Fruit fly (Drosophila melanogaster) whole organism, embryonic: ENCODE results near the gene Coq7.
A peak's percentile ranks its signal among the peaks of the same experiment; 100 is the strongest.

Experiments used
- BEAF-32 ChIP-seq: fragments of 200-800 bp; sonication (Bioruptor generic); optimal IDR thresholded peaks from 3 replicates; lab custom pipeline; 2017; ENCODE audit warnings: missing biosample characterization, missing genetic modification characterization, mild to moderate bottlenecking, moderate library complexity, missing genetic modification reagents
- Bdp1 ChIP-seq: fragments of 200-800 bp; sonication (Bioruptor generic); optimal IDR thresholded peaks from 3 replicates; lab custom pipeline; 2016; ENCODE audit warnings: missing biosample characterization, missing genetic modification characterization
- C15 ChIP-seq: fragments of 200-800 bp; sonication (Bioruptor generic); IDR thresholded peaks from 3 replicates; pipeline ENCODE4 v1.3.6; 2022; ENCODE audit warnings: missing biosample characterization, missing genetic modification characterization
- CG10147 ChIP-seq: fragments of 200-800 bp; sonication (Bioruptor generic); optimal IDR thresholded peaks from 2 replicates; lab custom pipeline; 2019; ENCODE audit warnings: missing biosample characterization, mild to moderate bottlenecking, missing genetic modification characterization, moderate library complexity
- CG10543 ChIP-seq: fragments of 200-800 bp; sonication (Bioruptor generic); optimal IDR thresholded peaks from 3 replicates; lab custom pipeline; 2017; ENCODE audit warnings: missing biosample characterization, mild to moderate bottlenecking, missing genetic modification characterization, moderate library complexity
- CG10565 ChIP-seq: fragments of 200-800 bp; sonication (Bioruptor generic); optimal IDR thresholded peaks from 3 replicates; lab custom pipeline; 2016; ENCODE audit warnings: missing biosample characterization, mild to moderate bottlenecking, missing genetic modification characterization
- CG12236 ChIP-seq: fragments of 200-800 bp; sonication (Bioruptor generic); optimal IDR thresholded peaks from 2 replicates; lab custom pipeline; 2016; ENCODE audit warnings: missing biosample characterization, missing genetic modification characterization
- CG12391 ChIP-seq: fragments of 200-800 bp; sonication (Bioruptor generic); optimal IDR thresholded peaks from 3 replicates; lab custom pipeline; 2018; ENCODE audit warnings: missing biosample characterization, mild to moderate bottlenecking, missing genetic modification characterization, moderate library complexity
- CG16813 ChIP-seq: fragments of 200-800 bp; sonication (Bioruptor generic); IDR thresholded peaks from 3 replicates; pipeline ENCODE4 v1.3.6; 2022; ENCODE audit warnings: missing biosample characterization, missing genetic modification characterization; ENCODE audit not compliant: partially characterized antibody
- CG17612 ChIP-seq: fragments of 200-800 bp; sonication (Bioruptor generic); IDR thresholded peaks from 2 replicates; pipeline ENCODE4 v1.3.6; 2022; ENCODE audit warnings: missing biosample characterization, missing genetic modification characterization
- CG18011 ChIP-seq: fragments of 200-800 bp; sonication (Bioruptor generic); optimal IDR thresholded peaks from 2 replicates; lab custom pipeline; 2017; ENCODE audit warnings: missing biosample characterization, missing genetic modification characterization, mild to moderate bottlenecking, moderate library complexity, missing genotype
- CG2120 ChIP-seq: fragments of 200-800 bp; sonication (Bioruptor generic); optimal IDR thresholded peaks from 3 replicates; lab custom pipeline; 2016; ENCODE audit warnings: missing biosample characterization, missing genetic modification characterization
- CG2889 ChIP-seq: fragments of 200-800 bp; sonication (Bioruptor generic); IDR thresholded peaks from 3 replicates; pipeline ENCODE4 v1.3.6; 2022; ENCODE audit warnings: missing biosample characterization, missing genetic modification characterization
- CG3407 ChIP-seq: fragments of 200-800 bp; sonication (Bioruptor generic); optimal IDR thresholded peaks from 2 replicates; lab custom pipeline; 2018; ENCODE audit warnings: missing biosample characterization, mild to moderate bottlenecking, missing genetic modification characterization
- CG3995 ChIP-seq: fragments of 200-800 bp; sonication (Bioruptor generic); optimal IDR thresholded peaks from 3 replicates; lab custom pipeline; 2016; ENCODE audit warnings: missing biosample characterization, missing genetic modification characterization
- CG4404 ChIP-seq: fragments of 200-800 bp; sonication (Bioruptor generic); IDR thresholded peaks from 2 replicates; pipeline ENCODE4 v1.3.6; 2022; ENCODE audit warnings: missing biosample characterization, missing genetic modification characterization
- CG5180 ChIP-seq: fragments of 200-800 bp; sonication (Bioruptor generic); optimal IDR thresholded peaks from 3 replicates; lab custom pipeline; 2017; ENCODE audit warnings: missing biosample characterization, missing genetic modification characterization, mild to moderate bottlenecking, moderate library complexity, missing genetic modification reagents
- CG6813 ChIP-seq: fragments of 200-800 bp; sonication (Bioruptor generic); optimal IDR thresholded peaks from 2 replicates; lab custom pipeline; 2017; ENCODE audit warnings: missing biosample characterization, missing genetic modification characterization, mild to moderate bottlenecking, moderate library complexity, missing genetic modification reagents
- CG7745 ChIP-seq: fragments of 200-800 bp; sonication (Bioruptor generic); optimal IDR thresholded peaks from 2 replicates; lab custom pipeline; 2018; ENCODE audit warnings: missing biosample characterization, mild to moderate bottlenecking, missing genetic modification characterization, moderate library complexity
- CG8290 ChIP-seq, 3 experiments: fragments of 200-800 bp; sonication (Bioruptor generic); optimal IDR thresholded peaks; 2 replicates each; lab custom pipeline; 2016 to 2019; ENCODE audit warnings: missing biosample characterization in 3 of 3, missing genetic modification characterization in 3 of 3, mild to moderate bottlenecking in 2 of 3, moderate library complexity in 1 of 3
- CTCF ChIP-seq: fragments of 200-800 bp; sonication (Bioruptor generic); optimal IDR thresholded peaks from 2 replicates; lab custom pipeline; 2017; ENCODE audit warnings: missing biosample characterization, mild to moderate bottlenecking, missing genetic modification characterization, moderate library complexity
- Chrac-16 ChIP-seq: fragments of 200-800 bp; sonication (Bioruptor generic); optimal IDR thresholded peaks from 3 replicates; lab custom pipeline; 2016; ENCODE audit warnings: missing biosample characterization, missing genetic modification characterization
- CkIIα-i1 ChIP-seq: fragments of 200-800 bp; sonication (Bioruptor generic); IDR thresholded peaks from 2 replicates; pipeline ENCODE4 v1.3.6; 2022; ENCODE audit warnings: missing biosample characterization, missing genetic modification characterization
- Dbx ChIP-seq: fragments of 200-800 bp; sonication (Bioruptor generic); IDR thresholded peaks from 3 replicates; pipeline ENCODE4 v1.3.6; 2022; ENCODE audit warnings: missing biosample characterization, missing genetic modification characterization
- E2f1 ChIP-seq: fragments of 200-800 bp; sonication (Bioruptor generic); IDR thresholded peaks from 2 replicates; pipeline ENCODE4 v1.3.6; 2022; ENCODE audit warnings: missing biosample characterization, missing genetic modification characterization
- E2f2 ChIP-seq: fragments of 200-800 bp; sonication (Bioruptor generic); IDR thresholded peaks from 2 replicates; pipeline ENCODE4 v1.3.6; 2022; ENCODE audit warnings: missing biosample characterization, missing genetic modification characterization
- ERR ChIP-seq: fragments of 200-800 bp; sonication (Bioruptor generic); optimal IDR thresholded peaks from 2 replicates; lab custom pipeline; 2016; ENCODE audit warnings: missing biosample characterization, missing genetic modification characterization
- Gug ChIP-seq: fragments of 200-800 bp; sonication (Bioruptor generic); IDR thresholded peaks from 4 replicates; pipeline ENCODE4 v1.3.6; 2022; ENCODE audit warnings: missing biosample characterization, missing genetic modification characterization
- HLH4C ChIP-seq: fragments of 200-800 bp; sonication (Bioruptor generic); IDR thresholded peaks from 3 replicates; pipeline ENCODE4 v1.3.6; 2022; ENCODE audit warnings: missing biosample characterization, missing genetic modification characterization; ENCODE audit not compliant: partially characterized antibody
- HmgZ ChIP-seq: fragments of 200-800 bp; sonication (Bioruptor generic); optimal IDR thresholded peaks from 2 replicates; lab custom pipeline; 2018; ENCODE audit warnings: missing biosample characterization, mild to moderate bottlenecking, missing genetic modification characterization
- Hr78 ChIP-seq, 2 experiments: fragments of 200-800 bp in 1 of 2; fragments of >200 bp in 1 of 2; sonication (Bioruptor generic) in 1 of 2; optimal IDR thresholded peaks; 2 replicates each; lab custom pipeline; 2017 to 2019; ENCODE audit warnings: missing biosample characterization in 2 of 2, missing genetic modification characterization in 2 of 2, mild to moderate bottlenecking in 1 of 2, moderate library complexity in 1 of 2
- Lim3 ChIP-seq: fragments of 200-800 bp; sonication (Bioruptor generic); IDR thresholded peaks from 2 replicates; pipeline ENCODE4 v1.3.6; 2022; ENCODE audit warnings: missing biosample characterization, missing genetic modification characterization
- NFAT ChIP-seq: fragments of 200-800 bp; sonication (Bioruptor generic); IDR thresholded peaks from 2 replicates; pipeline ENCODE4 v1.3.6; 2022; ENCODE audit warnings: missing biosample characterization, missing genetic modification characterization
- Pdp1 ChIP-seq, 2 experiments: fragments of 200-800 bp; sonication (Bioruptor generic); optimal IDR thresholded peaks; 3 replicates each; lab custom pipeline; 2016; ENCODE audit warnings: missing biosample characterization in 2 of 2, missing genetic modification characterization in 2 of 2, mild to moderate bottlenecking in 1 of 2, moderate library complexity in 1 of 2
- Rfx ChIP-seq: fragments of 200-800 bp; sonication (Bioruptor generic); IDR thresholded peaks from 2 replicates; pipeline ENCODE4 v1.3.6; 2022; ENCODE audit warnings: missing biosample characterization, missing genetic modification characterization
- Ssrp ChIP-seq: fragments of 200-800 bp; sonication (Bioruptor generic); optimal IDR thresholded peaks from 2 replicates; lab custom pipeline; 2018; ENCODE audit warnings: missing biosample characterization, mild to moderate bottlenecking, missing genetic modification characterization, moderate library complexity
- amos ChIP-seq: fragments of 200-800 bp; sonication (Bioruptor generic); IDR thresholded peaks from 2 replicates; pipeline ENCODE4 v1.3.6; 2022; ENCODE audit warnings: missing biosample characterization, missing genetic modification characterization; ENCODE audit not compliant: partially characterized antibody
- crol ChIP-seq: fragments of 200-800 bp; sonication (Bioruptor generic); IDR thresholded peaks from 2 replicates; pipeline ENCODE4 v1.3.6; 2022; ENCODE audit warnings: missing biosample characterization, missing genetic modification characterization
- dati ChIP-seq: fragments of 200-800 bp; sonication (Bioruptor generic); IDR thresholded peaks from 2 replicates; pipeline ENCODE4 v1.3.6; 2022; ENCODE audit warnings: missing biosample characterization, missing genetic modification characterization
- dmrt11E ChIP-seq: fragments of 200-800 bp; sonication (Bioruptor generic); optimal IDR thresholded peaks from 3 replicates; lab custom pipeline; 2018; ENCODE audit warnings: missing biosample characterization, mild to moderate bottlenecking, missing genetic modification characterization, moderate library complexity
- her ChIP-seq: fragments of 200-800 bp; sonication (Bioruptor generic); optimal IDR thresholded peaks from 2 replicates; lab custom pipeline; 2016; ENCODE audit warnings: missing biosample characterization, missing genetic modification characterization
- lov ChIP-seq, 2 experiments: fragments of 200-800 bp in 1 of 2; fragments of >200 bp in 1 of 2; sonication (Bioruptor generic) in 1 of 2; IDR thresholded peaks in 1 of 2; optimal IDR thresholded peaks in 1 of 2; 2 replicates in 1 of 2; 3 replicates in 1 of 2; pipeline versions ENCODE4 v1.3.6 to Lab custom; 2017 to 2022; ENCODE audit warnings: missing biosample characterization in 1 of 2, missing genetic modification characterization in 1 of 2
- pfk ChIP-seq: fragments of 200-800 bp; sonication (Bioruptor generic); optimal IDR thresholded peaks from 2 replicates; lab custom pipeline; 2018; ENCODE audit warnings: missing biosample characterization, mild to moderate bottlenecking, missing genetic modification characterization, moderate library complexity
- repo ChIP-seq: fragments of 200-800 bp; sonication (Bioruptor generic); optimal IDR thresholded peaks from 2 replicates; lab custom pipeline; 2016; ENCODE audit warnings: missing biosample characterization, missing genetic modification characterization
- slbo ChIP-seq: fragments of 200-800 bp; sonication (Bioruptor generic); IDR thresholded peaks from 2 replicates; pipeline ENCODE4 v1.3.6; 2022; ENCODE audit warnings: missing biosample characterization, missing genetic modification characterization
- stwl ChIP-seq: fragments of 200-800 bp; sonication (Bioruptor generic); optimal IDR thresholded peaks from 3 replicates; lab custom pipeline; 2018; ENCODE audit warnings: missing biosample characterization, mild to moderate bottlenecking, missing genetic modification characterization, moderate library complexity
- toy ChIP-seq: fragments of 200-800 bp; sonication (Bioruptor generic); IDR thresholded peaks from 2 replicates; pipeline ENCODE4 v1.3.6; 2022; ENCODE audit warnings: missing biosample characterization, missing genetic modification characterization
- trh ChIP-seq: fragments of 200-800 bp; sonication (Bioruptor generic); optimal IDR thresholded peaks from 2 replicates; lab custom pipeline; 2016; ENCODE audit warnings: missing biosample characterization, missing genetic modification characterization
- ttk ChIP-seq: fragments of 200-800 bp; sonication (Bioruptor generic); IDR thresholded peaks from 2 replicates; pipeline ENCODE4 v2.1.2; 2022; ENCODE audit warnings: missing biosample characterization, missing genetic modification characterization

Coq7 gene

DNA sequence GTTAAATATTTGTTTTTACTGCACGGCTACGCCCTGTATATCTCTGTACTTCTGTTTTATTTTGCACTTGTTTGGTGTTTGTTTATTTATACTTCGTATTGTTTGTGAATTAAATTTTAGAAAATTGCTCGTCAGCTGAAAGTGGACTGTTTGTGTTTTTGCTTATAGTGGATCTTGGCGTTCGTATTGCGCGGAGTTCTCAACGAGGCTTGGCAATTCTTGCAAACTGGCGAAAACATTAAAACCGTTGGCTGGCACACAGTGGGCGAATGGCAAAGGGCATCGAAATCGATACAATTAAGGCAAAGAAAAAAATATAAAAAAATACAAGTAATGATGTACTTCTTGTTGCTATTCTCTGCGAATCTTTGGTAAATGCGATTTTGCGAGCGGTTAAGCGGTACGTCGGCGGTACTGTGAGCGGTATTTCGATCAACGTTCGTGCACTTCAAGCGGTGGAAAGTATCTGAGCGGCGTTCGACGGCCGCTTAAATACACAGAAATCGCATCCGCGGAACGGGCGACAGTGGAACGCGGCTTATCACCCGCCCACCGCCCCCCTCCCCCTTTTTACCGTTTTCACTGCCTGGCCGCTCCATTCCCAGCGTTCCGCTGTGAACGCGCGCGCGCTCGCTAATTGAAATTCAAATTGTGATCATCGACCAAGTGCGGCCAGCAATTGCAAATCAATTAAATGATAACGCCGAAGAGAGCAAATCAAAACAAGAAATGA is 44.1 kb upstream of the Coq7 start (continued):
- no peak for TF ChIP-seq Hr78 (GFP tag; optimal IDR thresholded peaks at IDR 0.05; lab: Kevin White, UChicago)
- TF ChIP-seq ttk, result no peak
- no peak for TF ChIP-seq HLH4C (GFP tag; lab: Robert Waterston, UW)
- no peak for TF ChIP-seq HmgZ
- no peak for TF ChIP-seq CTCF (GFP tag; lab: Kevin White, UChicago)
- TF ChIP-seq CG3995 (GFP tag; lab: Kevin White, UChicago), result peak; percentile 20
- no peak for TF ChIP-seq CG16813 (GFP tag; lab: Robert Waterston, UW)
- TF ChIP-seq repo (GFP tag; lab: Kevin White, UChicago), result no peak
- TF ChIP-seq CG12391 (tag; lab: Kevin White, UChicago), result no peak
- no peak for TF ChIP-seq CG10565 (GFP tag; lab: Kevin White, UChicago)
- TF ChIP-seq slbo (GFP tag; lab: Robert Waterston, UW), result no peak
- TF ChIP-seq Chrac-16, result no peak
- TF ChIP-seq CG5180 (GFP tag; lab: Kevin White, UChicago), result no peak
- TF ChIP-seq CG6813 (GFP tag; lab: Kevin White, UChicago), result no peak
- TF ChIP-seq crol (GFP tag; lab: Robert Waterston, UW), result peak; percentile 82
- no peak for TF ChIP-seq CG2889 (GFP tag; lab: Robert Waterston, UW)
- no peak for TF ChIP-seq CG10543
- peak; percentile 15 for TF ChIP-seq CG8290 (GFP tag; optimal IDR thresholded peaks at IDR 0.05; lab: Kevin White, UChicago)
- peak in 1 of 2 experiments; percentile 27 for TF ChIP-seq CG8290 (tag; optimal IDR thresholded peaks at IDR 0.05; lab: Kevin White, UChicago)
- no peak for TF ChIP-seq C15 (GFP tag; lab: Robert Waterston, UW)
- TF ChIP-seq CG12236 (GFP tag; lab: Kevin White, UChicago), result no peak
- peak; percentile 93 for TF ChIP-seq pfk (GFP tag; lab: Kevin White, UChicago)
- no peak for TF ChIP-seq dmrt11E
- TF ChIP-seq trh (GFP tag; lab: Kevin White, UChicago), result no peak
- TF ChIP-seq NFAT, result no peak
- no peak for TF ChIP-seq Pdp1 (GFP tag; optimal IDR thresholded peaks at IDR 0.05; lab: Kevin White, UChicago)
- no peak for TF ChIP-seq BEAF-32
- TF ChIP-seq stwl (tag; lab: Kevin White, UChicago), result no peak
- no peak for TF ChIP-seq dati (GFP tag; lab: Robert Waterston, UW)
- TF ChIP-seq toy (GFP tag; lab: Robert Waterston, UW), result no peak
- no peak for TF ChIP-seq CG4404 (GFP tag; lab: Robert Waterston, UW)
- TF ChIP-seq lov (optimal IDR thresholded peaks at IDR 0.05; lab: Kevin White, UChicago), result no peak
- TF ChIP-seq lov (GFP tag; IDR thresholded peaks at IDR 0.05; lab: Robert Waterston, UW), result no peak
- peak; percentile 7 for TF ChIP-seq CG18011 (GFP tag; lab: Kevin White, UChicago)
- TF ChIP-seq ERR, result no peak
- no peak for TF ChIP-seq her (GFP tag; lab: Kevin White, UChicago)
- no peak for TF ChIP-seq Bdp1 (GFP tag; lab: Kevin White, UChicago)
- TF ChIP-seq E2f2 (GFP tag; lab: Robert Waterston, UW), result peak; percentile 63
- no peak for TF ChIP-seq CG7745
- no peak for TF ChIP-seq CG2120
- TF ChIP-seq CkIIα-i1 (GFP tag; lab: Robert Waterston, UW), result no peak
- no peak for TF ChIP-seq Gug (GFP tag; lab: Robert Waterston, UW)
- no peak for TF ChIP-seq Rfx (GFP tag; lab: Robert Waterston, UW)
- TF ChIP-seq amos, result 0 out of 2 replicates have a peak, but pooled peaks have one; percentile 11
- no peak for TF ChIP-seq Ssrp (tag; lab: Kevin White, UChicago)
- no peak for TF ChIP-seq CG3407 (GFP tag; lab: Kevin White, UChicago)
- no peak for TF ChIP-seq E2f1 (GFP tag; lab: Robert Waterston, UW)
- no peak for TF ChIP-seq CG10147 (GFP tag; lab: Kevin White, UChicago)
- TF ChIP-seq CG17612, result no peak
- TF ChIP-seq Lim3 (GFP tag; lab: Robert Waterston, UW), result no peak
- TF ChIP-seq Dbx (GFP tag; lab: Robert Waterston, UW), result no peak
